Worm (Caenorhabditis elegans) whole organism, L3 larva: ENCODE data around the gene Y70G10A.4.
A peak's percentile ranks its signal among the peaks of the same experiment; 100 is the strongest.

Source experiments
- R02D3.7 ChIP-seq: fragments of 150-350 bp; optimal IDR thresholded peaks from 2 replicates; lab custom pipeline; 2014; ENCODE audit warnings: missing biosample characterization, missing genetic modification characterization
- aly-2 ChIP-seq: fragments of 150-350 bp; optimal IDR thresholded peaks from 2 replicates; lab custom pipeline; 2014; ENCODE audit warnings: missing biosample characterization, missing genetic modification characterization
- ama-1 ChIP-seq: fragments of 150-350 bp; optimal IDR thresholded peaks from 2 replicates; lab custom pipeline; 2018
- ceh-16 ChIP-seq: sonication (generic microtip); optimal IDR thresholded peaks from 2 replicates; lab custom pipeline; 2017; ENCODE audit warnings: missing biosample characterization, missing genetic modification characterization
- ceh-9 ChIP-seq: sonication (generic microtip); optimal IDR thresholded peaks from 2 replicates; lab custom pipeline; 2018; ENCODE audit warnings: missing biosample characterization, missing genetic modification characterization
- daf-12 ChIP-seq: fragments of 150-350 bp; optimal IDR thresholded peaks from 2 replicates; lab custom pipeline; 2014; ENCODE audit warnings: missing biosample characterization, missing genetic modification reagents, missing genetic modification characterization
- egl-27 ChIP-seq: sonication (generic microtip); optimal IDR thresholded peaks from 4 replicates; lab custom pipeline; 2017; ENCODE audit warnings: missing biosample characterization, missing genetic modification reagents, missing genetic modification characterization
- egl-5 ChIP-seq: fragments of 150-350 bp; optimal IDR thresholded peaks from 2 replicates; lab custom pipeline; 2017; ENCODE audit warnings: missing biosample characterization, missing genetic modification reagents, missing genetic modification characterization, inconsistent platforms
- elt-1 ChIP-seq: fragments of 150-350 bp; optimal IDR thresholded peaks from 2 replicates; lab custom pipeline; 2014; ENCODE audit warnings: missing biosample characterization, missing genetic modification characterization
- elt-2 ChIP-seq: sonication (generic microtip); optimal IDR thresholded peaks from 2 replicates; lab custom pipeline; 2016; ENCODE audit warnings: missing genetic modification reagents, mild to moderate bottlenecking, missing genetic modification characterization, missing compliant biosample characterization
- elt-3 ChIP-seq, 3 experiments: fragments of 150-350 bp in 1 of 3; sonication (generic microtip) in 2 of 3; optimal IDR thresholded peaks; 2 replicates in 2 of 3; 4 replicates in 1 of 3; lab custom pipeline; 2014 to 2017; ENCODE audit warnings: missing biosample characterization in 3 of 3, missing genetic modification characterization in 3 of 3
- fkh-10 ChIP-seq: sonication (generic microtip); optimal IDR thresholded peaks from 2 replicates; lab custom pipeline; 2017; ENCODE audit warnings: missing biosample characterization, missing genetic modification reagents, missing genetic modification characterization
- fkh-2 ChIP-seq: fragments of 150-350 bp; optimal IDR thresholded peaks from 2 replicates; lab custom pipeline; 2014; ENCODE audit warnings: missing biosample characterization, missing genetic modification reagents, missing genetic modification characterization
- fos-1 ChIP-seq: fragments of 150-350 bp; optimal IDR thresholded peaks from 2 replicates; lab custom pipeline; 2014; ENCODE audit warnings: missing biosample characterization, missing genetic modification characterization
- hmg-11 ChIP-seq: sonication (generic microtip); optimal IDR thresholded peaks from 2 replicates; lab custom pipeline; 2016; ENCODE audit warnings: missing genetic modification characterization, missing compliant biosample characterization
- jun-1 ChIP-seq: fragments of 150-350 bp; optimal IDR thresholded peaks from 2 replicates; lab custom pipeline; 2014; ENCODE audit warnings: missing biosample characterization, missing genetic modification reagents, missing genetic modification characterization
- lin-15B ChIP-seq: fragments of 150-350 bp; optimal IDR thresholded peaks from 2 replicates; lab custom pipeline; 2014; ENCODE audit warnings: missing biosample characterization, missing genetic modification characterization
- lin-39 ChIP-seq: fragments of 150-350 bp; optimal IDR thresholded peaks from 2 replicates; lab custom pipeline; 2018; ENCODE audit warnings: missing biosample characterization, missing genetic modification reagents, missing genetic modification characterization
- mdl-1 ChIP-seq: fragments of 150-350 bp; optimal IDR thresholded peaks from 2 replicates; lab custom pipeline; 2014; ENCODE audit warnings: missing biosample characterization, missing genetic modification characterization
- mml-1 ChIP-seq: fragments of 150-350 bp; sonication (generic microtip); optimal IDR thresholded peaks from 3 replicates; lab custom pipeline; 2014; ENCODE audit warnings: missing biosample characterization, missing genetic modification characterization
- nfya-1 ChIP-seq: sonication (generic microtip); optimal IDR thresholded peaks from 2 replicates; lab custom pipeline; 2017; ENCODE audit warnings: missing genetic modification characterization, mild to moderate bottlenecking, missing compliant biosample characterization, antibody characterized with exemption, moderate library complexity; ENCODE audit not compliant: insufficient read depth
- nhr-23 ChIP-seq: fragments of 150-350 bp; optimal IDR thresholded peaks from 2 replicates; lab custom pipeline; 2014; ENCODE audit warnings: missing biosample characterization, missing genetic modification reagents, missing genetic modification characterization
- nhr-237 ChIP-seq: fragments of 150-350 bp; optimal IDR thresholded peaks from 2 replicates; lab custom pipeline; 2014; ENCODE audit warnings: missing biosample characterization, missing genetic modification characterization
- nhr-25 ChIP-seq: sonication (generic microtip); optimal IDR thresholded peaks from 2 replicates; lab custom pipeline; 2017; ENCODE audit warnings: missing biosample characterization, missing genetic modification characterization
- nhr-28 ChIP-seq: fragments of 150-350 bp; optimal IDR thresholded peaks from 2 replicates; lab custom pipeline; 2014; ENCODE audit warnings: missing biosample characterization, missing genetic modification characterization
- nhr-43 ChIP-seq: sonication (generic microtip); optimal IDR thresholded peaks from 2 replicates; lab custom pipeline; 2016; ENCODE audit warnings: mild to moderate bottlenecking, missing genetic modification characterization, missing compliant biosample characterization; ENCODE audit not compliant: poor library complexity, severe bottlenecking
- nhr-67 ChIP-seq: fragments of 150-350 bp; optimal IDR thresholded peaks from 2 replicates; lab custom pipeline; 2014; ENCODE audit warnings: missing biosample characterization, missing genetic modification characterization
- nhr-76 ChIP-seq: fragments of 150-350 bp; sonication (generic microtip); optimal IDR thresholded peaks from 5 replicates; lab custom pipeline; 2014; ENCODE audit warnings: missing biosample characterization, missing genetic modification characterization
- nhr-77 ChIP-seq: fragments of 150-350 bp; optimal IDR thresholded peaks from 2 replicates; lab custom pipeline; 2014; ENCODE audit warnings: missing biosample characterization, missing genetic modification characterization
- pha-4 ChIP-seq: fragments of 150-350 bp; optimal IDR thresholded peaks from 2 replicates; lab custom pipeline; 2014; ENCODE audit warnings: missing biosample characterization, missing genetic modification reagents, missing genetic modification characterization
- snpc-4 ChIP-seq: fragments of 150-350 bp; optimal IDR thresholded peaks from 2 replicates; lab custom pipeline; 2014; ENCODE audit warnings: missing biosample characterization, missing genetic modification characterization
- tbx-2 ChIP-seq: sonication (generic microtip); optimal IDR thresholded peaks from 2 replicates; lab custom pipeline; 2016; ENCODE audit warnings: mild to moderate bottlenecking, missing genetic modification characterization, missing compliant biosample characterization
- zag-1 ChIP-seq: fragments of 150-350 bp; optimal IDR thresholded peaks from 2 replicates; lab custom pipeline; 2014; ENCODE audit warnings: missing biosample characterization, missing genetic modification characterization
- ztf-11 ChIP-seq: fragments of 150-350 bp; optimal IDR thresholded peaks from 2 replicates; lab custom pipeline; 2014; ENCODE audit warnings: missing biosample characterization, missing genetic modification characterization
- ztf-4 ChIP-seq: fragments of 150-350 bp; optimal IDR thresholded peaks from 2 replicates; lab custom pipeline; 2014; ENCODE audit warnings: missing biosample characterization, missing genetic modification characterization

Y70G10A.4 gene

DNA sequence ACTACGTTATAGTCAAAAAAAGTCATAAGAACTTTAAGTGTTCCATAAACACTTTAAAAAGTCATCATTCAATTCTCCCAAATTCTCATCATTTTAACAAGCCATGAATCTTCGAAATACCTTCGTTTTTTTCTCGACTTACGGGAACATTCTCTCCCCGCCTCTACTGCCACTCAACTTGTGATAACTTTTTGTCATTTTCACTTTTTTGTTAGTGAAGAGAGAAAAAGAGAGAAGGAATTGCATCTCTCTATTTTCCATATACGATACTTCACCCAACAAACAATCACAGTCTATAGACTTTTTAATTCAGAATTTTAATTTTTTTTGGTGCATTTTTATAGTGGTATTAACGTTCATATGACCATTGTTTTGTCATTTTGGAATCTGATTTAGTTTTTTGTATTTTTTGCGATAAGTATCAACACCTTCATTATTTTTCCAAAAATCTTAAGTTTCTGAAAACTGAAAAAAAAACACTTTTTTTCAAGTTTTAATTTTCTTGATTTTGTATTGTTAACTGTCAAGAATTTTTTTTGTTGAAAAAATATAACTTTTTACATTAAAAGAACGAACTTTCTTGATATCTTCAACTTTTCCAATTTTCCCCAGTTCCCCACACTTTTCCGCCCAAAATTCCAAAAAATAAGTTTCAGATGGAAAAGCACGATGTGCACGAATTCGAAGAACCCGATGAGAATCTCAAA lies 16.6 kb downstream of the Y70G10A.4 start, which contains the start of gene Y70G10A.3:
Gene Y70G10A.3, plus strand, starts transcription at position 657 of the 707 bp plus-strand sequence.
- TF ChIP-seq egl-5 (tag; lab: Kevin White, UChicago): no peak
- no peak for TF ChIP-seq hmg-11 (tag; lab: Kevin White, UChicago)
- no peak for TF ChIP-seq snpc-4
- TF ChIP-seq nhr-25: no peak
- no peak for TF ChIP-seq nhr-28 (tag; lab: Kevin White, UChicago)
- no peak for TF ChIP-seq zag-1 (tag; lab: Kevin White, UChicago)
- no peak for TF ChIP-seq mdl-1
- no peak for TF ChIP-seq ceh-9 (tag; lab: Kevin White, UChicago)

DNA sequence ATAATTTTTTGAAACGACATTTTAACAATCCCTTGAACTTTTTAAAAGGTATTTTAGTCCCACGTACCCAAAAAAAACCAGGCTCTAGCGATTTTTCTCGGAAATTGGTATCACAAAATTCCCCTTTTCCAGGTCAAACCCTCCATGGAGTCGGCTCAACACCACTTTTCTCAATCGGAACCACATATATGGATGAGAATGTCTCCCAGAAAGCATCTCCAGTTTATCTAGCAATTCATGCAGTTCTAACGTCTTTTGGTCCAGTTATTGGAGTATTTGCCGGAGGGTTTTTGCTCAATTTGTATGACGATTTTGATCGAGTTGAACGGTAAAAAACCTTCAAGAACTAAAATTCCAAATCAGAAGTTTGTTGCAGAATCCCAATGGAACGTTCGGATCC lies 18.1 kb downstream of the Y70G10A.4 start:
- TF ChIP-seq egl-27 (tag; lab: Kevin White, UChicago) (no peak), zag-1 (tag; lab: Kevin White, UChicago) (no peak), nhr-76 (no peak), elt-1 (tag; lab: Kevin White, UChicago) (no peak), nhr-237 (tag; lab: Kevin White, UChicago) (no peak), R02D3.7 (tag; lab: Kevin White, UChicago) (no peak), aly-2 (tag; lab: Kevin White, UChicago) (no peak), hmg-11 (tag; lab: Kevin White, UChicago) (no peak), jun-1 (tag; lab: Kevin White, UChicago) (no peak), nhr-23 (no peak), fkh-10 (no peak), ama-1 (lab: Kevin White, UChicago) (no peak), elt-3 (tag; optimal IDR thresholded peaks at IDR 0.05; lab: Kevin White, UChicago) (no peak), ztf-11 (tag; lab: Kevin White, UChicago) (no peak)
- TF ChIP-seq, all 47 proteins: peak for 0

DNA sequence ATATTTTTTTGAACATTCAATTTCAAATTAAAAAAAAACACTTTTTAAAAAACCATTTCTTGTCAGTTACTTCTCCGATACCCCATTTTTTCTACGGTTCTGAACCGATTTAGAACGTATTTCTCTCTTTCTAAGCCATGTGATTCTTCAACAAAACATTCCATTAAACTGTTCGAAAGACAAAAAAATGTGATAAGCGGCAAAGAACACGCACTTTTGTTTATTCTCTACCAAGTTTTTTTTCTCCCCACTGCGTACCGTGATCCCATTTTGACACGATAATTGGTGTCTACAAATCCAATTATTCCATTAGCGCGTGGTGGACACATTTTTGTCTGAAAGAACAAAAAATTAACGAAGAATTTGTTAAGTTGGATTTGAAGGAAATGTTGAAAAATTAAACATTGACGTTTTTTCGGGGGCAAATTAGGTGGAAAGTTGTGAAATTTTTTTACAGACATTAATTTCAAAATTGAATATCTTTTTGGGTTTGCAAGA lies 19.4 kb downstream of the Y70G10A.4 start:
- peak; percentile 1 for TF ChIP-seq nhr-25
- no peak for TF ChIP-seq lin-15B (tag; lab: Kevin White, UChicago)
- peak; percentile 40 for TF ChIP-seq nhr-43 (tag; lab: Kevin White, UChicago)
- TF ChIP-seq, all 47 proteins: peak for 2

DNA sequence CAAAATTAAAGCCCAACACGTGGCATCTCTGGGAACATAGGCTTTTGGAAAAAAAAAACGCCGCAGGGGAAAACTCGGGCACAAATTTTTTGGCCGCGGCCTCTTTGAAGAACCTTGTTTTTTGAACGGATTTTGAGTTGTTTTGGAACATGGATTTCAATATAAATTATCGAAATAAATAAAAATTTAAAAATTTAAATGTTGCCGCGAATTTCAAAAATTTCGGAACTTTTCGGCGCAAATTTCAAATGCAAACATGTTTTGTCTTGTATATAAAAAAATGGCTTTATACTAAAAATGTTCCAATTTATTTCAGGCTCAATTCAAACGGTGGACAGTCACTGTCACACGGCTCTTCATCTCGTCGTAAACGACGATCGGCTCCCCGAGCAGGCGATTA lies 22.1 kb downstream of the Y70G10A.4 start:
- TF ChIP-seq lin-39 (tag; lab: Kevin White, UChicago): no peak
- TF ChIP-seq nhr-76: no peak
- TF ChIP-seq nhr-23: no peak
- TF ChIP-seq daf-12: no peak
- TF ChIP-seq aly-2 (tag; lab: Kevin White, UChicago): no peak
- no peak for TF ChIP-seq nhr-237 (tag; lab: Kevin White, UChicago)
- TF ChIP-seq nhr-77 (tag; lab: Kevin White, UChicago): no peak
- no peak for TF ChIP-seq fos-1 (tag; lab: Kevin White, UChicago)
- TF ChIP-seq mdl-1: no peak
- TF ChIP-seq ztf-11 (tag; lab: Kevin White, UChicago): no peak

DNA sequence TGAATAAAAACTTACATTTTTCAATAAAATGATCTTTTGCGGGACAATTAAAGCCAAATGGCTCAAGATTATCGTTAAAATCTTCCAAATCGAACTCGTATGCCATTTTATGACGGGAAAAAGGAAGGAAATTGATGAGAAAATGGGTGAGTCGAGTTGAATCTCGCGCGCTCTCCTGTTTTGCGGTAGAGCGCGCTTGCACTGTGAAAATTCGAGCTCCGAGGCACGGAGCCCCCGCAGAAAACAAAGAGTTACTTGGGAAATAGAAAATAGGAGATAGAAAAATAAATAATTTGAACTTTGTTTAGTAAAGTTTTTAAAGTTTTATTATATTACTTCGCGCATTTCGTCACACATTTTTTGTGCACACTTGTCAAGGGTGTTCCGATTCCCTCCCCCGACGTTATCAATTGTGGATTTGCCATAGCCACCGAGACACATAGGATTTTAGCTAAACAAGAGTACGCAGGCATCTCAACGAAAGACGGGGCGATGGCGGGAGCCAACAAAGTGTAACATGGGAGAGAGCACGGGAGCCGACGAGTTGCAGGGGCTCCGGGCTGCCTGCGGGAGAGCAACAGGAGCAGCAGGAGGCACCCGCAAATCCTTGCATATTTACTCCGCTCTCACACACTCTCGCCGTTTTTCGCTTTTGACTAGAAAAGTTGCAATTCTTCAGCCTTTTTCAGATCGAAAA lies 26.6 kb downstream of the Y70G10A.4 start, which contains the start of the genes div-1 and cor-1:
Gene div-1, minus strand, starts transcription at position 119 of the 697 bp plus-strand sequence.
Gene cor-1, plus strand, starts transcription at position 671 of the 697 bp plus-strand sequence.
- TF ChIP-seq ztf-4 (tag; lab: Kevin White, UChicago) (no peak), snpc-4 (peak; percentile 54), pha-4 (peak; percentile 62), nhr-67 (tag; lab: Kevin White, UChicago) (no peak), elt-1 (tag; lab: Kevin White, UChicago) (no peak), ceh-9 (tag; lab: Kevin White, UChicago) (no peak), daf-12 (no peak), fkh-2 (tag; lab: Kevin White, UChicago) (no peak), lin-39 (tag; lab: Kevin White, UChicago) (peak; percentile 25), ztf-11 (tag; lab: Kevin White, UChicago) (no peak), tbx-2 (tag; lab: Kevin White, UChicago) (no peak), mml-1 (tag; lab: Kevin White, UChicago) (no peak), lin-15B (tag; lab: Kevin White, UChicago) (peak; percentile 62), nfya-1 (tag; lab: Kevin White, UChicago) (peak; percentile 42), ceh-16 (tag; lab: Kevin White, UChicago) (no peak), fos-1 (tag; lab: Kevin White, UChicago) (no peak), elt-2 (tag; lab: Kevin White, UChicago) (peak; percentile 7)
